Fruit fly (Drosophila melanogaster) whole organism, adult: ENCODE results near the gene Ugt303B3.

Experiments
- CG1620 ChIP-seq: fragments of 200-800 bp; sonication (Bioruptor generic); optimal IDR thresholded peaks from 2 replicates; lab custom pipeline; 2016; ENCODE audit warnings: missing biosample characterization, missing genetic modification characterization
- CG7101 ChIP-seq: fragments of 200-800 bp; sonication (Bioruptor generic); optimal IDR thresholded peaks from 2 replicates; lab custom pipeline; 2018; ENCODE audit warnings: missing biosample characterization, mild to moderate bottlenecking, missing genetic modification characterization, moderate library complexity
- kay ChIP-seq: fragments of 200-800 bp; sonication (Bioruptor generic); peaks from one replicate; lab custom pipeline; 2016; ENCODE audit warnings: missing biosample characterization, missing genetic modification characterization, borderline replicate concordance

- no peak for TF ChIP-seq CG7101
- TF ChIP-seq CG1620 (GFP tag; lab: Kevin White, UChicago) = no peak
- no peak for TF ChIP-seq kay
Observed at dm6 chr3R:23483563-23483962, 51.0 kb downstream of the Ugt303B3 start, which contains the start of gene Ir94g.
